Fruit fly (Drosophila melanogaster) whole organism, adult: Measurements from ENCODE around the gene CG42467.

Experiments used
- CG11617 ChIP-seq: fragments of 200-800 bp; sonication (Bioruptor generic); optimal IDR thresholded peaks from 2 replicates; lab custom pipeline; 2017; ENCODE audit warnings: mild to moderate bottlenecking, missing biosample characterization, missing genetic modification reagents, missing genetic modification characterization
- CG12768 ChIP-seq: fragments of 200-800 bp; sonication (Bioruptor generic); optimal IDR thresholded peaks from 2 replicates; lab custom pipeline; 2017; ENCODE audit warnings: missing biosample characterization, missing genetic modification characterization, mild to moderate bottlenecking, moderate library complexity, missing genetic modification reagents
- CG14711 ChIP-seq: fragments of 200-800 bp; sonication (Bioruptor generic); optimal IDR thresholded peaks from 2 replicates; lab custom pipeline; 2018; ENCODE audit warnings: missing biosample characterization, mild to moderate bottlenecking, missing genetic modification characterization, moderate library complexity
- CG1620 ChIP-seq: fragments of 200-800 bp; sonication (Bioruptor generic); optimal IDR thresholded peaks from 2 replicates; lab custom pipeline; 2016; ENCODE audit warnings: missing biosample characterization, missing genetic modification characterization
- CG33017 ChIP-seq: fragments of 200-800 bp; sonication (Bioruptor generic); optimal IDR thresholded peaks from 2 replicates; lab custom pipeline; 2018; ENCODE audit warnings: missing biosample characterization, mild to moderate bottlenecking, missing genetic modification characterization, moderate library complexity
- CG5204 ChIP-seq: fragments of 200-800 bp; sonication (Bioruptor generic); optimal IDR thresholded peaks from 2 replicates; lab custom pipeline; 2016; ENCODE audit warnings: missing biosample characterization, missing genetic modification characterization
- CG7045 ChIP-seq: fragments of 200-800 bp; sonication (Bioruptor generic); optimal IDR thresholded peaks from 2 replicates; lab custom pipeline; 2017; ENCODE audit warnings: missing biosample characterization, mild to moderate bottlenecking, missing genetic modification characterization
- CG7101 ChIP-seq: fragments of 200-800 bp; sonication (Bioruptor generic); optimal IDR thresholded peaks from 2 replicates; lab custom pipeline; 2018; ENCODE audit warnings: missing biosample characterization, mild to moderate bottlenecking, missing genetic modification characterization, moderate library complexity
- Clk ChIP-seq: fragments of 200-800 bp; sonication (Bioruptor generic); optimal IDR thresholded peaks from 2 replicates; lab custom pipeline; 2017; ENCODE audit warnings: missing biosample characterization, missing genetic modification characterization
- Crg-1 ChIP-seq: fragments of 200-800 bp; sonication (Bioruptor generic); optimal IDR thresholded peaks from 2 replicates; lab custom pipeline; 2016; ENCODE audit warnings: missing biosample characterization, missing genetic modification characterization
- Hr96 ChIP-seq: fragments of 200-800 bp; sonication (Bioruptor generic); optimal IDR thresholded peaks from 2 replicates; lab custom pipeline; 2016; ENCODE audit warnings: missing biosample characterization, missing genetic modification characterization
- Mnt ChIP-seq: fragments of 200-800 bp; sonication (Bioruptor generic); optimal IDR thresholded peaks from 2 replicates; lab custom pipeline; 2016; ENCODE audit warnings: missing biosample characterization, mild to moderate bottlenecking, missing genetic modification characterization
- bab1 ChIP-seq: fragments of 200-800 bp; sonication (Bioruptor generic); optimal IDR thresholded peaks from 3 replicates; lab custom pipeline; 2019; ENCODE audit warnings: missing biosample characterization, mild to moderate bottlenecking, missing genetic modification characterization, moderate library complexity
- cic ChIP-seq: fragments of 200-800 bp; sonication (Bioruptor generic); optimal IDR thresholded peaks from 2 replicates; lab custom pipeline; 2017; ENCODE audit warnings: missing biosample characterization, mild to moderate bottlenecking, missing genetic modification characterization, moderate library complexity
- cnc ChIP-seq, 2 experiments: fragments of >200 bp; optimal IDR thresholded peaks; 2 replicates each; lab custom pipeline; 2017
- kay ChIP-seq: fragments of 200-800 bp; sonication (Bioruptor generic); peaks from one replicate; lab custom pipeline; 2016; ENCODE audit warnings: missing biosample characterization, missing genetic modification characterization, borderline replicate concordance
- ovo ChIP-seq: fragments of 200-800 bp; sonication (Bioruptor generic); optimal IDR thresholded peaks from 2 replicates; lab custom pipeline; 2016; ENCODE audit warnings: missing biosample characterization, missing genetic modification characterization
- pad ChIP-seq: fragments of 200-800 bp; sonication (Bioruptor generic); optimal IDR thresholded peaks from 3 replicates; lab custom pipeline; 2017; ENCODE audit warnings: missing biosample characterization, missing genetic modification characterization, mild to moderate bottlenecking, moderate library complexity, missing genetic modification reagents
- tj ChIP-seq: fragments of 200-800 bp; sonication (Bioruptor generic); optimal IDR thresholded peaks from 3 replicates; lab custom pipeline; 2017; ENCODE audit warnings: missing biosample characterization, mild to moderate bottlenecking, missing genetic modification characterization, moderate library complexity
- toe ChIP-seq: fragments of 200-800 bp; sonication (Bioruptor generic); optimal IDR thresholded peaks from 2 replicates; lab custom pipeline; 2016; ENCODE audit warnings: missing biosample characterization, missing genetic modification characterization

The CG42467 gene

dm6 chr2L:3700990-3701389 lies at the start of gene CG42467:
TSS of gene CG42467 (plus strand) at chr2L:3701290.
- no peak for TF ChIP-seq ovo
- TF ChIP-seq Mnt (GFP tag; lab: Kevin White, UChicago), result no peak
- no peak for TF ChIP-seq CG12768
- no peak for TF ChIP-seq bab1 (GFP tag; lab: Kevin White, UChicago)
- no peak for TF ChIP-seq Crg-1
- TF ChIP-seq Hr96 (GFP tag; lab: Kevin White, UChicago), result no peak
- TF ChIP-seq toe (GFP tag; lab: Kevin White, UChicago), result no peak
- no peak for TF ChIP-seq Clk (GFP tag; lab: Kevin White, UChicago)
- no peak for TF ChIP-seq CG11617 (GFP tag; lab: Kevin White, UChicago)
- TF ChIP-seq CG7045 (GFP tag; lab: Kevin White, UChicago), result no peak
- TF ChIP-seq CG5204 (GFP tag; lab: Kevin White, UChicago), result no peak
- no peak for TF ChIP-seq tj (GFP tag; lab: Kevin White, UChicago)
- TF ChIP-seq CG7101 (tag; lab: Kevin White, UChicago), result no peak
- no peak for TF ChIP-seq kay (GFP tag; lab: Kevin White, UChicago)
- no peak for TF ChIP-seq CG14711 (tag; lab: Kevin White, UChicago)
- no peak for TF ChIP-seq cnc (optimal IDR thresholded peaks at IDR 0.05; lab: Kevin White, UChicago)
- no peak for TF ChIP-seq CG33017 (tag; lab: Kevin White, UChicago)
- TF ChIP-seq pad (GFP tag; lab: Kevin White, UChicago), result no peak
- no peak for TF ChIP-seq cic (GFP tag; lab: Kevin White, UChicago)

DNA sequence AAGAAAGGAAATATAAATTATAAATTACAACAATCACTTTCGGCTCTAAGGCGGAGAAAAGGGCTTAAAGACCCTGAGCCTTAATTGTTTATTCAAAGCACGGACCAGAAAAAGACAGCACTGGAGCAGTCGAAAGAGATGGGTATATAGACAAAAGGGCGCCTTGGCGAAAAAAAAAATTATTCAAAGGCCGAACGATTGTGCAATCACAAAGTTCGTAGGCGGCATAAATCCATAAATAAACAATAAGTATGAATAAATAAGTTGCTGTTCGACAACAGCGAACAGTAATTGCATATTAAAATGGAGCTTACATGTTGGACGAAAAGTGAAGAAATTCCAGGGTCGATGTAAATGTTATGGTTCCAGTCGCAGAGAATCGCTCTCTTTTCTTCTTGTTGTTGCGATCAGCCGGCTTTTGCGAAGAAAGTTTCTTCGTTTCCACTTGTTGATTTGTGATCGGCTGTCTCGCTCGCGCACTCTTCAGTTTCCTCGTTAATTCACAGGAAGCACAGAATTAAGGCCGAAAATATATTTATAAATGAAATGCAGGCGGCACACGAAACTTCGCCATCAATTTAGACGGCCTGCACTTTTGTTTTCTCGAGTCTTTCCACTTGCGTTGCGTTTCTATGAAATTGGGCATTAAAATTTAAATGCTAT lies 46.0 kb upstream of the CG42467 start:
- no peak for TF ChIP-seq Hr96 (GFP tag; lab: Kevin White, UChicago)

dm6 chr2L:3655698-3656105 lies 45.4 kb upstream of the CG42467 start:
- TF ChIP-seq cic (GFP tag; lab: Kevin White, UChicago), result peak; percentile 93
- TF ChIP-seq kay (GFP tag; lab: Kevin White, UChicago), result peak; percentile 98
- TF ChIP-seq CG7045 (GFP tag; lab: Kevin White, UChicago), result peak; percentile 98
- peak; percentile 99 for TF ChIP-seq CG33017 (tag; lab: Kevin White, UChicago)
- TF ChIP-seq Clk (GFP tag; lab: Kevin White, UChicago), result peak; percentile 97
- TF ChIP-seq ovo, result peak; percentile 95
- peak; percentile 92 for TF ChIP-seq pad (GFP tag; lab: Kevin White, UChicago)
- peak; percentile 99 for TF ChIP-seq CG7101 (tag; lab: Kevin White, UChicago)
- no peak for TF ChIP-seq cnc (optimal IDR thresholded peaks at IDR 0.05; lab: Kevin White, UChicago)
- peak; percentile 98 for TF ChIP-seq Crg-1
- peak; percentile 99 for TF ChIP-seq bab1 (GFP tag; lab: Kevin White, UChicago)
- TF ChIP-seq CG1620 (GFP tag; lab: Kevin White, UChicago), result peak; percentile 98
- TF ChIP-seq Mnt (GFP tag; lab: Kevin White, UChicago), result peak; percentile 96
- TF ChIP-seq CG12768, result peak; percentile 99
- TF ChIP-seq CG5204 (GFP tag; lab: Kevin White, UChicago), result peak; percentile 98
- TF ChIP-seq CG14711 (tag; lab: Kevin White, UChicago), result peak; percentile 96
- peak; percentile 98 for TF ChIP-seq toe (GFP tag; lab: Kevin White, UChicago)
- peak; percentile 90 for TF ChIP-seq tj (GFP tag; lab: Kevin White, UChicago)
- peak; percentile 99 for TF ChIP-seq CG11617 (GFP tag; lab: Kevin White, UChicago)
- peak; percentile 99 for TF ChIP-seq Hr96 (GFP tag; lab: Kevin White, UChicago)

DNA sequence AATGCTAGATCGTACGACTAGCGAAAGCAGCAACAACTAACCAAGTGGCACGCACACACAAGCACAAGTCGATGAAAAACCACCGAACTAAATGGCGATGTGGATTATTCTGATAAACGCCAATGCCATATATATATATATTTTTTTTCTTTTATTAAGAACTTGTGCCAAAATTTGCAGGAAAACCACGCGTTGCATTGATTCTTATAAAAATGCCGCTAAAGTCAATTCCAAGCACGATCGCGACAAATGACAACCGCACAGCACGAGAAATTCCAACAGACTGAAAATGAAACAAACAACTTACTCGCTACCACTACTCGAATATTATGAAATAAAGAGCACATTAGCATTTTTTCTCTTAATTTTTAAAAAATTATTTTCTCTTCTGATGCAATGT lies 44.4 kb upstream of the CG42467 start, which contains the start of gene for:
Gene for (minus strand): TSS at position 287 of the 400 bp plus-strand sequence.
- peak; percentile 1 for TF ChIP-seq CG12768
- TF ChIP-seq Mnt (GFP tag; lab: Kevin White, UChicago), result peak; percentile 64
- TF ChIP-seq CG7045 (GFP tag; lab: Kevin White, UChicago), result no peak

DNA sequence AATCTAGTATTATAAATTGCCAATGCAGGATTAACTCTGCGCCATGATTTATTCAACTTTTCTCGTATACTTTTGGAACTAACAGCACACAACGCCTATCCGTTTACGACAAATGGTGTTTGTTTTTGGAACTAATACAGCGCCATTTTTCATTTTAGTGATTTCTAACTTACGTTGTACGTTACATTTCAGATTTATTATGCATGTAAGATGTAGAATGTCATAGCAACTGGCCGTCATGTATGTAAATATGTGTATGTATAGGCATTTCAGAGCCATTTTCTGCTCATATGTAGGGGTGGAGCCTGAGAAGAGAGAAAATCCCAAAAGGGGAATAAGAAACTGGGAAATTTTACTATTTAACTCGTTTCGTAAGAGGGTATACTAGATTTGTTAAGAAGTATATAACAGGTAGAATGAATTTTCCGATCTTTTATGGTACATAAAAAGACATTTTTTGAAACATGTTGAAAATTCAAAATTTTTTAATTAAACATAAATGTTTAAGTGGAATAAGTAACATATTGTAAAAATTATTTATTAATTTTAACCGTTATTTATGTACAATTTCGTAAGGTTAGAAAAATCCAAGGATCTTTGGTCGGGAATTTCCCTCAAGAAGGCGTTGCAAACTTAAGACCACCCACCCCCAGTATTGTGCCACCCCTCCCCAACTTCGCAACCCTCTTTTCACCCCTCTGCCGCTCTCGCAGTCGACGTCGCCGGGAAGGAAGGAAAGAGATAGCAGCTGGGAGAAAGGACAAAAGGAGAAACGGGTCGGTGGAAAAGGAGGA lies 43.5 kb upstream of the CG42467 start:
- TF ChIP-seq CG12768 (no peak), CG14711 (tag; lab: Kevin White, UChicago) (no peak), toe (GFP tag; lab: Kevin White, UChicago) (peak; percentile 55), pad (GFP tag; lab: Kevin White, UChicago) (peak; percentile 99), CG1620 (GFP tag; lab: Kevin White, UChicago) (peak; percentile 57), CG7045 (GFP tag; lab: Kevin White, UChicago) (peak; percentile 9), CG33017 (tag; lab: Kevin White, UChicago) (no peak), cic (GFP tag; lab: Kevin White, UChicago) (peak; percentile 30), tj (GFP tag; lab: Kevin White, UChicago) (no peak), Clk (GFP tag; lab: Kevin White, UChicago) (no peak), Hr96 (GFP tag; lab: Kevin White, UChicago) (peak; percentile 45), bab1 (GFP tag; lab: Kevin White, UChicago) (peak; percentile 12), ovo (peak; percentile 58), CG5204 (GFP tag; lab: Kevin White, UChicago) (no peak), CG7101 (tag; lab: Kevin White, UChicago) (peak; percentile 19)
